Fruit fly (Drosophila melanogaster): Measurements from ENCODE around the gene CG6179.

Gene CG6179

DNA sequence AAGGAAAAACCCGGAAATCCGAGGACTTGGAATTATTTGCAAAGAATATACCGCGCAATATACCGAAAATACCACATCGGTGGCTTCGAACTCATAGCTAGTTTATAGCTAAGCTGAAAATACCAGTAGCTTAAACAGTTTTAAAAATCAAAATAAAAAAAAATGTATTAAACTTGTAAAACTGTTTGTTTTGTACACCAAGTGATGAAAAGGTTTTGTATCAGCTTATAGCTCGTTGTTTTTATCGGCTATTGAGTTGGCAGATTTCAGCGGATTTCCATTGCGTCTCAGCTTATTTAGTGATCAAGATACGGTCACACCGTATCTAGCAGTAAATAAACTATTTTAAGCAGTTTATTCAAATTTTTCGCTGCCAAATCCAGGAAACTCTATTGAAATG is at the start of gene CG6179, which contains the start of gene por:
Gene CG6179, plus strand, starts transcription at position 292 of the 400 bp plus-strand sequence.
Gene por, minus strand, starts transcription at position 64 of the 400 bp plus-strand sequence.
- TF ChIP-seq Smox (GFP tag; optimal IDR thresholded peaks at IDR 0.05) = no peak
- no peak for TF ChIP-seq lz (GFP tag; optimal IDR thresholded peaks at IDR 0.05)
- peak; percentile 32 for TF ChIP-seq CG1621 (tag; optimal IDR thresholded peaks at IDR 0.05)
- no peak for TF ChIP-seq Lpt (GFP tag; optimal IDR thresholded peaks at IDR 0.05)
- no peak for TF ChIP-seq CG8119 (GFP tag; IDR thresholded peaks at IDR 0.05)
- no peak for TF ChIP-seq CG8632 (GFP tag; optimal IDR thresholded peaks at IDR 0.05)

DNA sequence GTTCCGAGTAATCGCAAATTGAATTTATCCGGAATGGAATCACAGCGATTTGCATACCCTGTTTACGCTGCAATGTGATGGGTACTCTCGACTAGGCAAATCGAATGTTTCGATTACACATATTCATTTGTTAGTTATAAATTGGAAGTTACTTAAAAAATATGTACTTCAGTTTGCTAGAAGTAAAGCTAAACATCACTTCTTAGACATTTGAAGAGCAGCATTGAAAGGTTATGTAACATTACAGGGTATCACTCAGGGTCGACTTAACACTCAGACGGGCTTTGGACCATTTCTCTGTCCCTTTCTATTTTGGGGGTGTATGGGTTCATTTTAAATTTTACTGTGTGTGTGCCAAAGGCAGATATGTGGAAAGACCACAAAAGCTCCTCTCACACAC is 38.9 kb upstream of the CG6179 start:
- TF ChIP-seq dsx (GFP tag; optimal IDR thresholded peaks at IDR 0.05; ENCODE audit: poor library complexity, severe bottlenecking) (peak; percentile 4), CG32006 (GFP tag; optimal IDR thresholded peaks at IDR 0.05) (peak; percentile 18), CG11762 (GFP tag; optimal IDR thresholded peaks at IDR 0.05; ENCODE audit: insufficient read depth) (no peak), Blimp-1 (GFP tag; optimal IDR thresholded peaks at IDR 0.05) (no peak), svp (GFP tag) (peak; percentile 72), CG10669 (GFP tag; optimal IDR thresholded peaks at IDR 0.05) (peak; percentile 4), Eip78C (GFP tag) (peak; percentile 63)

DNA sequence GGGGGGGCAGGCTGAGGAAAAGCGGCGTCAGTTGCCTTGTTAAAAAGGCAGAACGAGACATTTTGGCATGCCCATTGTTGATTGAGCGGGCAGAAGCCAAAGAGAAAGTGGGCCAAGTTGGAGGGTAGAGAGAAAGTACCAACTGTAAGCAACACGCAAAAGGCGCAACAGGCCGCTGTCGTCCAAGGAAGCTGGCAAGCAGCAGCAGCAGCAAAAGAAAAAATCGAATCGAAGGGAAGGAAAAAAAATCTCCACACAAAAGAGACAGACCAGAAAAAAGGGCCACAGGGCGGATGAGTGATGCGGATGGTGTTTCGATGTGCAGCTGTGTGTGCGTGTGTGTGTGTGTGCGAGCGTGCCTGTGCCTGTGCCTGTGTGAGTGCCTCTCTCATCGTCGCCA is 32.2 kb upstream of the CG6179 start:
- no peak for TF ChIP-seq achi (GFP tag; optimal IDR thresholded peaks at IDR 0.05)
- TF ChIP-seq OdsH (GFP tag; optimal IDR thresholded peaks at IDR 0.05) = no peak
- no peak for TF ChIP-seq fkh (GFP tag; optimal IDR thresholded peaks at IDR 0.05)
- no peak for TF ChIP-seq CG11762 (GFP tag; optimal IDR thresholded peaks at IDR 0.05; ENCODE audit: insufficient read depth)
- no peak for TF ChIP-seq dsx (GFP tag; optimal IDR thresholded peaks at IDR 0.05; ENCODE audit: poor library complexity, severe bottlenecking)
- no peak for TF ChIP-seq CG3919 (GFP tag; optimal IDR thresholded peaks at IDR 0.05)
- no peak for TF ChIP-seq CG3032 (tag; optimal IDR thresholded peaks at IDR 0.05)
- no peak for TF ChIP-seq Sox14 (GFP tag; optimal IDR thresholded peaks at IDR 0.05)
- no peak for TF ChIP-seq spab (GFP tag; optimal IDR thresholded peaks at IDR 0.05)
- no peak for TF ChIP-seq CG10631 (GFP tag; optimal IDR thresholded peaks at IDR 0.05)
- no peak for TF ChIP-seq net (GFP tag; optimal IDR thresholded peaks at IDR 0.05)
- no peak for TF ChIP-seq Smox (GFP tag; optimal IDR thresholded peaks at IDR 0.05)
- TF ChIP-seq dac (GFP tag; optimal IDR thresholded peaks at IDR 0.05) = no peak
- no peak for TF ChIP-seq lz (GFP tag; optimal IDR thresholded peaks at IDR 0.05)

DNA sequence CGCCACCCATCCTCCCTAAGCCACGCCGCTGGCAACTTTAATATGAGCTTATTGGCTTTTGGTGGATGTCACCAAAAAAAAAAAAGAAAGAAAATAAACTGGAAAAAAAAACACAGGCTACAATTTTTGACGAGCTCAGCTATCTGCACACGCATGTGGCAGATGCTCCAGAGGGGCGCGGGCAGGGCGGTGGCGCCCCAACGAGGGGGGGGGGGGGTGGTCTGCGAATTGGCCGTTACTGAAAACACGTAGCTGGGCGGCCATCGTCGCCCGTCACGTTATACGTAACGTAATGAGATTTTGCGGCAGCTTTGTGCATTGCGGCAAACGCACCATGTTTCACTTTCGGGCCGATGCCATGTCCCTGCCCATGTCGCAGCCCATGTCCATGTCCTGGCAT is 29.3 kb upstream of the CG6179 start:
- TF ChIP-seq Sox102F (GFP tag; optimal IDR thresholded peaks at IDR 0.05) (no peak), CG31627 (GFP tag; optimal IDR thresholded peaks at IDR 0.05) (no peak), CG4318 (GFP tag; optimal IDR thresholded peaks at IDR 0.05) (no peak)

DNA sequence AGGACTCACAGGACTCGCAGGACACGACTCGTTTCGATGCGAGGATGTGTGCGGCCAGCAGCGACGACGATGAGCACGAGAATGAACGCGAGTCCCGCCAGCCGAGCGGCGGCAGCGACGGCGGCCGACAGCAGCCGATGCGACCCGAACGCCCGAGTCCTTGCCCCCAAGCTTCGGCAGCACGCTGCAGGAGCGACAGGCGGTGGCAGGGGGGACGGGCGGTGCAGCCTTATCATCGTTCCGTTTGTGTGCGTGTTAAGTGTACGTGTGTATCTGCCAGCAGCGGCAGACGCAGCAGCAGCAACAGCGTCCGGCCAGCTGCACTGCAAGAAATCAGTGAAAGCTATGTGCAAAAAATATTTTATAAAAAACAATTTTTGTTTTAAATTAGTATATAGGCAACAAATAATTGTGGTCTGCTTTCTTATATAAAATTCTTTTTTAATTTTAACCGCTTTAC is 23.7 kb upstream of the CG6179 start, which contains the start of gene kairos:
Gene kairos, minus strand, starts transcription at position 51 of the 460 bp plus-strand sequence.
- no peak for TF ChIP-seq Gug (GFP tag; IDR thresholded peaks at IDR 0.05)
- TF ChIP-seq Eip78C (GFP tag) = peak; percentile 59
- TF ChIP-seq CG6163 (GFP tag; IDR thresholded peaks at IDR 0.05) = 0 out of 3 replicates have a peak, but pooled peaks have one; percentile 12
- TF ChIP-seq Sox15 (GFP tag; optimal IDR thresholded peaks at IDR 0.05) = no peak
- no peak for TF ChIP-seq salr (GFP tag; optimal IDR thresholded peaks at IDR 0.05)
- peak; percentile 12; the same call in 1 of the 3 replicates for TF ChIP-seq eg (GFP tag; IDR thresholded peaks at IDR 0.05)
- no peak for TF ChIP-seq svp (GFP tag)

DNA sequence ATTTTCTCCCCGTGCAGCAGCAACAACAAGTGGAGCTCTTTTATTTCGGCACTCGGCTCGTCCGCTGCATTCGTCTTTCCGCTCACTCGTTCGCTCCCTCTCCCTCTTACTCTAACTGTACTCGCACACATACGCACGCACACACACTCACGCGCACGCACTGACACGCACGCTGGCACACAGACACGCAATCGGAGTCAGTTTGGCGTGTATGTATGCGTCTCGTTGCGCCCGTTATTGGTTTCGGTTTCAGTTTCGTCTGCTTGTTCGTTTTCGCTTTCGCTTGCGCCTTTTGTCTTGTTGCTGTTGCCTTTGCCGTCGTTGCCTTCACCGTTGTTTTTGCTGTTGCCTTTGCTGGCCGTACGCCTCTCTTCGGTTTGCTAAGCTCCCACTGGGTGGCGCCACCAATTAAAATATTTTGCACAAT is 22.1 kb upstream of the CG6179 start:
- TF ChIP-seq cyc (GFP tag; optimal IDR thresholded peaks at IDR 0.05) = peak; percentile 18
- peak; percentile 41 for TF ChIP-seq CG6854 (GFP tag; optimal IDR thresholded peaks at IDR 0.05)
- TF ChIP-seq CG6163 (GFP tag; IDR thresholded peaks at IDR 0.05) = 0 out of 3 replicates have a peak, but pooled peaks have one; percentile 43
- peak; percentile 95 for TF ChIP-seq Blimp-1 (GFP tag; optimal IDR thresholded peaks at IDR 0.05)
- peak; percentile 37 for TF ChIP-seq topi (GFP tag; optimal IDR thresholded peaks at IDR 0.05)
- peak; percentile 64 for TF ChIP-seq svp (GFP tag)
- TF ChIP-seq Ets21C (GFP tag; optimal IDR thresholded peaks at IDR 0.05) = no peak
- TF ChIP-seq Sox102F (GFP tag; optimal IDR thresholded peaks at IDR 0.05) = peak; percentile 7
- no peak for TF ChIP-seq CG16779 (tag; optimal IDR thresholded peaks at IDR 0.05)
- peak; percentile 11 to 20 for TF ChIP-seq ss (GFP tag; optimal IDR thresholded peaks at IDR 0.05)
- peak; percentile 17 for TF ChIP-seq dac (GFP tag; optimal IDR thresholded peaks at IDR 0.05)
- TF ChIP-seq Sox14 (GFP tag; optimal IDR thresholded peaks at IDR 0.05) = peak; percentile 8
- TF ChIP-seq Eip78C (GFP tag) = peak; percentile 56
- TF ChIP-seq CG6276 (GFP tag; optimal IDR thresholded peaks at IDR 0.05) = no peak
